Fruit fly (Drosophila melanogaster): ENCODE measurements around the gene sfl.

sfl gene

dm6 chr3L:6576709-6577108 is 81.2 kb downstream of the sfl start (continued):
- TF ChIP-seq usp (GFP tag; optimal IDR thresholded peaks at IDR 0.05) (no peak), nmo (GFP tag; optimal IDR thresholded peaks at IDR 0.05) (peak; percentile 65), CG8290 (GFP tag; optimal IDR thresholded peaks at IDR 0.05) (no peak), CG8290 (tag; optimal IDR thresholded peaks at IDR 0.05) (no peak), CG16779 (GFP tag; IDR thresholded peaks at IDR 0.05) (0 out of 2 replicates have a peak, but pooled peaks have one; percentile 30), gsb-n (tag; optimal IDR thresholded peaks at IDR 0.05) (no peak), cg (GFP tag; optimal IDR thresholded peaks at IDR 0.05) (no peak), gsb (GFP tag; IDR thresholded peaks at IDR 0.05) (peak; percentile 62; the same call in 1 of the 2 replicates), CHES-1-like (GFP tag; optimal IDR thresholded peaks at IDR 0.05) (peak; percentile 25), slou (GFP tag; optimal IDR thresholded peaks at IDR 0.05) (no peak), pum (GFP tag; optimal IDR thresholded peaks at IDR 0.05) (peak; percentile 41), MESR4 (GFP tag; optimal IDR thresholded peaks at IDR 0.05) (no peak), CG3407 (GFP tag; optimal IDR thresholded peaks at IDR 0.05) (no peak), dm (GFP tag; optimal IDR thresholded peaks at IDR 0.05) (peak; percentile 6), CG7928 (GFP tag; optimal IDR thresholded peaks at IDR 0.05) (no peak), NC2β (GFP tag; optimal IDR thresholded peaks at IDR 0.05) (no peak), z (GFP tag; IDR thresholded peaks at IDR 0.05) (no peak), exex (tag; optimal IDR thresholded peaks at IDR 0.05) (no peak), Lim3 (GFP tag; IDR thresholded peaks at IDR 0.05) (0 out of 2 replicates have a peak, but pooled peaks have one; percentile 26), ATbp (GFP tag; optimal IDR thresholded peaks at IDR 0.05) (peak; percentile 13), yki (optimal IDR thresholded peaks at IDR 0.05) (no peak), CG3281 (GFP tag; optimal IDR thresholded peaks at IDR 0.05) (peak; percentile 68), seq (GFP tag; IDR thresholded peaks at IDR 0.05) (peak; percentile 65), Poxn (GFP tag; IDR thresholded peaks at IDR 0.05) (no peak), Fer3 (tag; optimal IDR thresholded peaks at IDR 0.05) (peak; percentile 71), CG6683 (GFP tag; optimal IDR thresholded peaks at IDR 0.05) (no peak), Asciz (GFP tag; optimal IDR thresholded peaks at IDR 0.05) (peak; percentile 47), Usf (GFP tag; optimal IDR thresholded peaks at IDR 0.05) (no peak), otp (GFP tag; IDR thresholded peaks at IDR 0.05) (peak; percentile 68; the same call in 2 of the 3 replicates), Rx (GFP tag; IDR thresholded peaks at IDR 0.05) (peak; percentile 76), nom (GFP tag; optimal IDR thresholded peaks at IDR 0.05) (no peak), CG1233 (GFP tag; optimal IDR thresholded peaks at IDR 0.05) (peak; percentile 39), croc (GFP tag; conservative IDR thresholded peaks at IDR 0.05) (peak; percentile 41; the same call in 1 of the 3 replicates), Hand (GFP tag; optimal IDR thresholded peaks at IDR 0.05) (peak; percentile 16), CG1792 (GFP tag; optimal IDR thresholded peaks at IDR 0.05) (peak; percentile 8), da (GFP tag; optimal IDR thresholded peaks at IDR 0.05) (no peak), dpn (GFP tag; optimal IDR thresholded peaks at IDR 0.05) (peak; percentile 59 to 61), dmrt99B (tag; optimal IDR thresholded peaks at IDR 0.05) (peak; percentile 87), org-1 (GFP tag; optimal IDR thresholded peaks at IDR 0.05) (peak; percentile 46), CG10366 (GFP tag; IDR thresholded peaks at IDR 0.05) (peak; percentile 69), CG2202 (tag; optimal IDR thresholded peaks at IDR 0.05) (no peak), CG11247 (GFP tag; IDR thresholded peaks at IDR 0.05) (0 out of 2 replicates have a peak, but pooled peaks have one; percentile 44), Max (GFP tag; optimal IDR thresholded peaks at IDR 0.05) (no peak), vnd (GFP tag; IDR thresholded peaks at IDR 0.05; ENCODE audit: partially characterized antibody) (no peak), pho (GFP tag; optimal IDR thresholded peaks at IDR 0.05) (no peak), CG8924 (tag; optimal IDR thresholded peaks at IDR 0.05) (peak; percentile 59), CG14441 (GFP tag; IDR thresholded peaks at IDR 0.05) (peak; percentile 82), Mrtf (GFP tag; IDR thresholded peaks at IDR 0.05) (0 out of 3 replicates have a peak, but pooled peaks have one; percentile 48), eyg (GFP tag; optimal IDR thresholded peaks at IDR 0.05) (peak; percentile 32), tup (GFP tag; optimal IDR thresholded peaks at IDR 0.05) (no peak), CG12236 (GFP tag; optimal IDR thresholded peaks at IDR 0.05) (peak; percentile 7), CG11696 (GFP tag; IDR thresholded peaks at IDR 0.05) (peak; percentile 53; the same call in 1 of the 2 replicates)
